Worm (Caenorhabditis elegans) whole organism, young adult: Measurements from ENCODE around the gene R05A10.7.

Experiments used
- B0261.1 ChIP-seq: sonication (generic microtip); optimal IDR thresholded peaks from 2 replicates; lab custom pipeline; 2016; ENCODE audit warnings: mild to moderate bottlenecking, missing genetic modification characterization, moderate library complexity, missing compliant biosample characterization
- B0336.3 ChIP-seq: fragments of 200-800 bp; sonication (Bioruptor generic); IDR thresholded peaks from 2 replicates; pipeline ENCODE4 v1.3.6; 2022; ENCODE audit warnings: missing genetic modification characterization, missing compliant biosample characterization
- C06A6.2 ChIP-seq: fragments of 200-800 bp; sonication (Bioruptor generic); conservative IDR thresholded peaks from 2 replicates; pipeline ENCODE4 v1.3.6; 2022; ENCODE audit warnings: missing genetic modification characterization, missing compliant biosample characterization
- F37B4.10 ChIP-seq: fragments of 200-800 bp; sonication (Bioruptor generic); IDR thresholded peaks from 2 replicates; pipeline ENCODE4 v1.3.6; 2022; ENCODE audit warnings: missing genetic modification characterization, missing compliant biosample characterization
- F49E8.2 ChIP-seq: sonication (generic microtip); optimal IDR thresholded peaks from 3 replicates; lab custom pipeline; 2017; ENCODE audit warnings: missing genetic modification characterization, mild to moderate bottlenecking, missing compliant biosample characterization, antibody characterized with exemption, moderate library complexity; ENCODE audit not compliant: insufficient read depth
- T07F8.4 ChIP-seq: sonication (generic microtip); optimal IDR thresholded peaks from 2 replicates; lab custom pipeline; 2016; ENCODE audit warnings: mild to moderate bottlenecking, missing genetic modification characterization, moderate library complexity, missing compliant biosample characterization
- Y56A3A.18 ChIP-seq: fragments of 200-800 bp; sonication (Bioruptor generic); IDR thresholded peaks from 2 replicates; pipeline ENCODE4 v1.3.6; 2022; ENCODE audit warnings: missing genetic modification reagents, missing genetic modification characterization, missing compliant biosample characterization
- Y79H2A.3 ChIP-seq: fragments of 200-800 bp; sonication (Bioruptor generic); conservative IDR thresholded peaks from 2 replicates; pipeline ENCODE4 v1.3.6; 2022; ENCODE audit warnings: missing genetic modification reagents, missing genetic modification characterization, missing compliant biosample characterization
- Y95B8A.8 ChIP-seq: fragments of 200-800 bp; sonication (Bioruptor generic); IDR thresholded peaks from 2 replicates; pipeline ENCODE4 v1.3.6; 2022; ENCODE audit warnings: missing genetic modification reagents, missing genetic modification characterization, missing compliant biosample characterization
- akir-1 ChIP-seq: fragments of 200-800 bp; sonication (Bioruptor generic); optimal IDR thresholded peaks from 2 replicates; lab custom pipeline; 2018; ENCODE audit warnings: mild to moderate bottlenecking, missing genetic modification characterization, moderate library complexity, missing compliant biosample characterization
- ama-1 ChIP-seq, 3 experiments: fragments of 150-350 bp in 1 of 3; sonication (generic microtip) in 2 of 3; optimal IDR thresholded peaks; 2 replicates each; lab custom pipeline; 2014 to 2018; ENCODE audit warnings: missing biosample characterization in 2 of 3, missing genetic modification characterization in 2 of 3, missing genetic modification reagents in 2 of 3
- aptf-3 ChIP-seq: fragments of 200-800 bp; sonication (Bioruptor generic); IDR thresholded peaks from 2 replicates; pipeline ENCODE4 v1.3.6; 2022; ENCODE audit warnings: missing genetic modification characterization, missing compliant biosample characterization
- attf-3 ChIP-seq: fragments of 200-800 bp; sonication (Bioruptor generic); conservative IDR thresholded peaks from 2 replicates; pipeline ENCODE4 v1.3.6; 2022; ENCODE audit warnings: missing genetic modification reagents, missing genetic modification characterization, missing compliant biosample characterization
- attf-5 ChIP-seq: fragments of 200-800 bp; sonication (Bioruptor generic); optimal IDR thresholded peaks from 2 replicates; lab custom pipeline; 2018; ENCODE audit warnings: mild to moderate bottlenecking, missing genetic modification characterization, missing compliant biosample characterization
- bed-1 ChIP-seq: fragments of 200-800 bp; sonication (Bioruptor generic); IDR thresholded peaks from 2 replicates; pipeline ENCODE4 v1.3.6; 2022; ENCODE audit warnings: missing genetic modification reagents, missing genetic modification characterization, missing compliant biosample characterization
- ccch-3 ChIP-seq: fragments of 200-800 bp; sonication (Bioruptor generic); optimal IDR thresholded peaks from 2 replicates; lab custom pipeline; 2018; ENCODE audit warnings: mild to moderate bottlenecking, missing genetic modification characterization, missing compliant biosample characterization
- cebp-1 ChIP-seq, 2 experiments: fragments of 200-800 bp in 1 of 2; sonication (Bioruptor generic) in 1 of 2; sonication (generic microtip) in 1 of 2; IDR thresholded peaks in 1 of 2; optimal IDR thresholded peaks in 1 of 2; 2 replicates each; pipeline versions ENCODE4 v1.3.6 to Lab custom; 2017 to 2022; ENCODE audit warnings: missing compliant biosample characterization in 2 of 2, missing genetic modification characterization in 2 of 2, mild to moderate bottlenecking in 1 of 2, missing genetic modification reagents in 1 of 2, moderate library complexity in 1 of 2
- cebp-2 ChIP-seq: fragments of 200-800 bp; sonication (Bioruptor generic); IDR thresholded peaks from 2 replicates; pipeline ENCODE4 v1.3.6; 2022; ENCODE audit warnings: missing genetic modification characterization, missing compliant biosample characterization
- ceh-27 ChIP-seq: fragments of 200-800 bp; sonication (Bioruptor generic); optimal IDR thresholded peaks from 2 replicates; lab custom pipeline; 2018; ENCODE audit warnings: mild to moderate bottlenecking, missing genetic modification characterization, moderate library complexity, missing compliant biosample characterization
- ceh-79 ChIP-seq: sonication (generic microtip); optimal IDR thresholded peaks from 2 replicates; lab custom pipeline; 2017; ENCODE audit warnings: mild to moderate bottlenecking, missing genetic modification characterization, missing compliant biosample characterization
- dox-1 ChIP-seq: fragments of 200-800 bp; sonication (Bioruptor generic); IDR thresholded peaks from 2 replicates; pipeline ENCODE4 v1.3.6; 2022; ENCODE audit warnings: missing genetic modification reagents, missing genetic modification characterization, missing compliant biosample characterization
- ets-4 ChIP-seq: fragments of 200-800 bp; sonication (Bioruptor generic); optimal IDR thresholded peaks from 2 replicates; lab custom pipeline; 2018; ENCODE audit warnings: mild to moderate bottlenecking, missing genetic modification characterization, missing compliant biosample characterization
- fkh-3 ChIP-seq: sonication (generic microtip); optimal IDR thresholded peaks from 2 replicates; lab custom pipeline; 2016; ENCODE audit warnings: mild to moderate bottlenecking, missing genetic modification characterization, missing compliant biosample characterization
- him-1 ChIP-seq: sonication (generic microtip); optimal IDR thresholded peaks from 2 replicates; lab custom pipeline; 2016; ENCODE audit warnings: missing genotype, missing genetic modification reagents, missing genetic modification characterization, missing compliant biosample characterization
- hsf-1 ChIP-seq: fragments of 200-800 bp; sonication (Bioruptor generic); IDR thresholded peaks from 2 replicates; pipeline ENCODE4 v1.3.6; 2022; ENCODE audit warnings: missing genetic modification reagents, missing genetic modification characterization, missing compliant biosample characterization
- lin-35 ChIP-seq, 3 experiments: fragments of 150-350 bp in 2 of 3; sonication (generic microtip) in 1 of 3; optimal IDR thresholded peaks; 2 replicates each; lab custom pipeline; 2014 to 2018; ENCODE audit warnings: missing biosample characterization in 3 of 3, missing genetic modification characterization in 3 of 3, missing genetic modification reagents in 3 of 3
- lin-54 ChIP-seq: fragments of 200-800 bp; sonication (Bioruptor generic); optimal IDR thresholded peaks from 2 replicates; lab custom pipeline; 2018; ENCODE audit warnings: mild to moderate bottlenecking, missing genetic modification characterization, missing compliant biosample characterization
- lir-1 ChIP-seq: fragments of 200-800 bp; sonication (Bioruptor generic); conservative IDR thresholded peaks from 2 replicates; pipeline ENCODE4 v1.3.6; 2022; ENCODE audit warnings: missing genetic modification reagents, missing genetic modification characterization, missing compliant biosample characterization
- lsl-1 ChIP-seq: fragments of 200-800 bp; sonication (Bioruptor generic); optimal IDR thresholded peaks from 2 replicates; lab custom pipeline; 2018; ENCODE audit warnings: mild to moderate bottlenecking, missing genetic modification characterization, moderate library complexity, missing compliant biosample characterization
- madf-6 ChIP-seq: fragments of 200-800 bp; sonication (Bioruptor generic); IDR thresholded peaks from 2 replicates; pipeline ENCODE4 v1.3.6; 2022; ENCODE audit warnings: missing genetic modification reagents, missing genetic modification characterization, missing compliant biosample characterization
- mcd-1 ChIP-seq: fragments of 200-800 bp; sonication (Bioruptor generic); IDR thresholded peaks from 2 replicates; pipeline ENCODE4 v1.3.6; 2022; ENCODE audit warnings: missing genetic modification reagents, missing genetic modification characterization, missing compliant biosample characterization
- nfya-1 ChIP-seq: sonication (generic microtip); optimal IDR thresholded peaks from 2 replicates; lab custom pipeline; 2017; ENCODE audit warnings: antibody characterized with exemption, missing compliant biosample characterization, missing genetic modification characterization, borderline replicate concordance; ENCODE audit not compliant: insufficient read depth
- nhr-80 ChIP-seq: sonication (generic microtip); optimal IDR thresholded peaks from 2 replicates; lab custom pipeline; 2016; ENCODE audit warnings: missing genetic modification characterization, missing compliant biosample characterization
- nhr-90 ChIP-seq: sonication (generic microtip); optimal IDR thresholded peaks from 2 replicates; lab custom pipeline; 2016; ENCODE audit warnings: missing genotype, mild to moderate bottlenecking, missing genetic modification characterization, missing compliant biosample characterization
- pha-4 ChIP-seq: fragments of 150-350 bp; sonication (generic microtip); optimal IDR thresholded peaks from 2 replicates; lab custom pipeline; 2014; ENCODE audit warnings: missing biosample characterization, missing genetic modification reagents, missing genetic modification characterization
- repo-1 ChIP-seq: sonication (generic microtip); optimal IDR thresholded peaks from 2 replicates; lab custom pipeline; 2017; ENCODE audit warnings: mild to moderate bottlenecking, missing genetic modification characterization, missing compliant biosample characterization
- sea-2 ChIP-seq: fragments of 200-800 bp; sonication (Bioruptor generic); IDR thresholded peaks from 2 replicates; pipeline ENCODE4 v1.3.6; 2022; ENCODE audit warnings: missing genetic modification characterization, missing compliant biosample characterization
- snpc-1.1 ChIP-seq: sonication (generic microtip); optimal IDR thresholded peaks from 2 replicates; lab custom pipeline; 2017; ENCODE audit warnings: missing genetic modification characterization, mild to moderate bottlenecking, missing compliant biosample characterization, antibody characterized with exemption, moderate library complexity, missing genotype, missing genetic modification reagents; ENCODE audit not compliant: insufficient read depth
- snpc-1.3 ChIP-seq: sonication (generic microtip); optimal IDR thresholded peaks from 2 replicates; lab custom pipeline; 2017; ENCODE audit warnings: missing genetic modification characterization, mild to moderate bottlenecking, missing compliant biosample characterization, antibody characterized with exemption, moderate library complexity, missing genotype, missing genetic modification reagents; ENCODE audit not compliant: insufficient read depth
- snpc-4 ChIP-seq, 5 experiments: fragments of 150-350 bp in 1 of 5; sonication (generic microtip) in 4 of 5; optimal IDR thresholded peaks; 2 replicates each; lab custom pipeline; 2014 to 2018; ENCODE audit warnings: missing genetic modification characterization in 5 of 5, missing biosample characterization in 3 of 5, antibody characterized with exemption in 2 of 5, mild to moderate bottlenecking in 2 of 5, missing compliant biosample characterization in 2 of 5, missing genotype in 2 of 5, moderate library complexity in 2 of 5, missing genetic modification reagents in 1 of 5
- tbp1 ChIP-seq: fragments of 200-800 bp; sonication (Bioruptor generic); optimal IDR thresholded peaks from 2 replicates; lab custom pipeline; 2018; ENCODE audit warnings: mild to moderate bottlenecking, missing genetic modification characterization, missing compliant biosample characterization
- tbx-9 ChIP-seq: sonication (generic microtip); optimal IDR thresholded peaks from 2 replicates; lab custom pipeline; 2016; ENCODE audit warnings: borderline replicate concordance, missing genetic modification characterization, inconsistent platforms, missing compliant biosample characterization
- tlf-1 ChIP-seq: fragments of 200-800 bp; sonication (Bioruptor generic); optimal IDR thresholded peaks from 2 replicates; lab custom pipeline; 2018; ENCODE audit warnings: mild to moderate bottlenecking, missing genetic modification characterization, missing compliant biosample characterization
- xnd-1 ChIP-seq: sonication (generic microtip); optimal IDR thresholded peaks from 2 replicates; lab custom pipeline; 2016; ENCODE audit warnings: missing genotype, missing genetic modification reagents, missing genetic modification characterization, missing compliant biosample characterization
- zfh-2 ChIP-seq: fragments of 200-800 bp; sonication (Bioruptor generic); conservative IDR thresholded peaks from 2 replicates; pipeline ENCODE4 v1.3.6; 2022; ENCODE audit warnings: missing genetic modification reagents, missing genetic modification characterization, missing compliant biosample characterization
- ztf-25 ChIP-seq: fragments of 200-800 bp; sonication (Bioruptor generic); IDR thresholded peaks from 2 replicates; pipeline ENCODE4 v1.3.6; 2022; ENCODE audit warnings: missing genetic modification reagents, missing genetic modification characterization, missing compliant biosample characterization
- ztf-6 ChIP-seq: fragments of 200-800 bp; sonication (Bioruptor generic); IDR thresholded peaks from 2 replicates; pipeline ENCODE4 v1.3.6; 2022; ENCODE audit warnings: missing genetic modification reagents, missing genetic modification characterization, missing compliant biosample characterization

R05A10.7 gene

DNA sequence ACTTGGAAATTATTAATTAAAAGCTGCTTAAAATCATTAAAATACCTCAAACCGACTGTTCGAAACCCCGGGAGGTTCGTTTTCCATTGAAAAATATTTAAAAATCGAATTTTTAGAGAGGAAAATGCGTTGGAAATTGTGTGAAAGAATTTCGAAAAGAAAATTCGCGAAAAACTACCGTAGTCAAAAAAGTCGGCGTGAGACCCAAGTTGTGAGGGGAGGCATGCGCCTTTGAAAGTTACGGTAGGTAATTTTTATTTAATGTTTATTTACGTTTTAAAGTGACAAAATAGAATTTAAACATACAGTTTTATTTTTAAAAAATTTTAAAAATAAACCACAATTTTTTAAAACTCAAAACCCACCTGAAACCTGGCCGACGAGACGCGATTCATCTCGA is 47.1 kb downstream of the R05A10.7 start (continued):
- TF ChIP-seq pha-4 (tag; lab: Kevin White, UChicago) (no peak), tlf-1 (GFP tag; lab: Kevin White, UChicago) (no peak), zfh-2 (no peak), Y79H2A.3 (GFP tag; lab: Robert Waterston, UW) (no peak), akir-1 (GFP tag; lab: Kevin White, UChicago) (no peak), hsf-1 (GFP tag; lab: Robert Waterston, UW) (peak; percentile 93), F37B4.10 (GFP tag; lab: Robert Waterston, UW) (no peak), lin-54 (GFP tag; lab: Kevin White, UChicago) (peak; percentile 40), xnd-1 (tag; lab: Kevin White, UChicago) (peak; percentile 85), mcd-1 (no peak), F49E8.2 (peak; percentile 3), nhr-90 (tag; lab: Kevin White, UChicago) (no peak), ceh-79 (tag; lab: Kevin White, UChicago) (no peak), repo-1 (tag; lab: Kevin White, UChicago) (no peak), snpc-1.1 (tag; lab: Kevin White, UChicago) (peak; percentile 5), Y56A3A.18 (GFP tag; lab: Robert Waterston, UW) (no peak), bed-1 (GFP tag; lab: Robert Waterston, UW) (no peak), tbx-9 (tag; lab: Kevin White, UChicago) (no peak), lin-35 (GFP tag; optimal IDR thresholded peaks at IDR 0.05; lab: Kevin White, UChicago) (no peak), B0336.3 (GFP tag; lab: Robert Waterston, UW) (no peak), dox-1 (no peak), madf-6 (peak; percentile 94), ceh-27 (GFP tag; lab: Kevin White, UChicago) (no peak), tbp1 (GFP tag; lab: Kevin White, UChicago) (peak; percentile 68), him-1 (no peak), C06A6.2 (no peak), lsl-1 (GFP tag; lab: Kevin White, UChicago) (peak; percentile 93), ztf-25 (no peak), cebp-2 (GFP tag; lab: Robert Waterston, UW) (no peak), sea-2 (no peak), Y95B8A.8 (no peak), cebp-1 (GFP tag; IDR thresholded peaks at IDR 0.05; lab: Robert Waterston, UW) (no peak), cebp-1 (tag; optimal IDR thresholded peaks at IDR 0.05; lab: Kevin White, UChicago) (no peak), attf-5 (GFP tag; lab: Kevin White, UChicago) (no peak), nhr-80 (no peak), T07F8.4 (tag; lab: Kevin White, UChicago) (no peak), ets-4 (no peak), B0261.1 (no peak), aptf-3 (GFP tag; lab: Robert Waterston, UW) (no peak), nfya-1 (tag; lab: Kevin White, UChicago) (no peak), snpc-1.3 (peak; percentile 73), attf-3 (GFP tag; lab: Robert Waterston, UW) (no peak), lir-1 (no peak), fkh-3 (tag; lab: Kevin White, UChicago) (no peak), ztf-6 (GFP tag; lab: Robert Waterston, UW) (no peak), ama-1 (optimal IDR thresholded peaks at IDR 0.05; lab: Kevin White, UChicago) (no peak), ama-1 (GFP tag; optimal IDR thresholded peaks at IDR 0.05; lab: Kevin White, UChicago) (no peak), ccch-3 (GFP tag; lab: Kevin White, UChicago) (no peak), snpc-4 (GFP tag; optimal IDR thresholded peaks at IDR 0.05; lab: Kevin White, UChicago) (peak; percentile 92), snpc-4 (tag; optimal IDR thresholded peaks at IDR 0.05; lab: Kevin White, UChicago) (peak in 3 of 4 experiments; percentile 90 to 96 (median 96))
